Fruit fly (Drosophila melanogaster) whole organism, embryonic: ENCODE measurements around the gene CG7739.
A peak's percentile ranks its signal among the peaks of the same experiment; 100 is the strongest.

Experiments used
- Adf1 ChIP-seq: fragments of 200-800 bp; sonication (Bioruptor generic); IDR thresholded peaks from 2 replicates; pipeline ENCODE4 v1.3.6; 2022; ENCODE audit warnings: missing biosample characterization, missing genetic modification characterization
- Atf-2 ChIP-seq: fragments of 200-800 bp; sonication (Bioruptor generic); optimal IDR thresholded peaks from 2 replicates; lab custom pipeline; 2016; ENCODE audit warnings: missing biosample characterization, missing genetic modification characterization
- CG10366 ChIP-seq: fragments of 200-800 bp; sonication (Bioruptor generic); IDR thresholded peaks from 2 replicates; pipeline ENCODE4 v1.3.6; 2022; ENCODE audit warnings: missing biosample characterization, missing genetic modification characterization
- CG13287 ChIP-seq: fragments of 200-800 bp; sonication (Bioruptor generic); IDR thresholded peaks from 2 replicates; pipeline ENCODE4 v1.3.6; 2022; ENCODE audit warnings: missing biosample characterization, missing genetic modification characterization; ENCODE audit not compliant: partially characterized antibody
- CG13424 ChIP-seq: fragments of 200-800 bp; sonication (Bioruptor generic); optimal IDR thresholded peaks from 2 replicates; lab custom pipeline; 2019; ENCODE audit warnings: missing biosample characterization, mild to moderate bottlenecking, missing genetic modification characterization, moderate library complexity
- CG14014 ChIP-seq: fragments of 200-800 bp; sonication (Bioruptor generic); IDR thresholded peaks from 2 replicates; pipeline ENCODE4 v1.3.6; 2022; ENCODE audit warnings: missing biosample characterization, missing genetic modification characterization
- CG15601 ChIP-seq: fragments of 200-800 bp; sonication (Bioruptor generic); optimal IDR thresholded peaks from 3 replicates; lab custom pipeline; 2019; ENCODE audit warnings: missing biosample characterization, mild to moderate bottlenecking, missing genetic modification characterization, moderate library complexity
- CG1647 ChIP-seq: fragments of 200-800 bp; sonication (Bioruptor generic); optimal IDR thresholded peaks from 3 replicates; lab custom pipeline; 2016; ENCODE audit warnings: missing biosample characterization, missing genetic modification characterization
- CG16815 ChIP-seq: fragments of 200-800 bp; sonication (Bioruptor generic); optimal IDR thresholded peaks from 3 replicates; lab custom pipeline; 2017; ENCODE audit warnings: missing biosample characterization, mild to moderate bottlenecking, missing genetic modification characterization
- CG17186 ChIP-seq: fragments of 200-800 bp; sonication (Bioruptor generic); optimal IDR thresholded peaks from 3 replicates; lab custom pipeline; 2017; ENCODE audit warnings: missing biosample characterization, missing genetic modification reagents, missing genetic modification characterization
- CG2116 ChIP-seq: fragments of 200-800 bp; sonication (Bioruptor generic); optimal IDR thresholded peaks from 3 replicates; lab custom pipeline; 2018; ENCODE audit warnings: missing biosample characterization, mild to moderate bottlenecking, missing genetic modification characterization
- CG2120 ChIP-seq: fragments of 200-800 bp; sonication (Bioruptor generic); optimal IDR thresholded peaks from 3 replicates; lab custom pipeline; 2016; ENCODE audit warnings: missing biosample characterization, missing genetic modification characterization
- CG2199 ChIP-seq: fragments of 200-800 bp; sonication (Bioruptor generic); IDR thresholded peaks from 3 replicates; pipeline ENCODE4 v1.3.6; 2022; ENCODE audit warnings: missing biosample characterization, missing genetic modification characterization
- CG30020 ChIP-seq: fragments of 200-800 bp; optimal IDR thresholded peaks from 2 replicates; lab custom pipeline; 2019; ENCODE audit warnings: missing biosample characterization, mild to moderate bottlenecking, missing genetic modification characterization, moderate library complexity
- CG34224 ChIP-seq: fragments of 200-800 bp; sonication (Bioruptor generic); IDR thresholded peaks from 3 replicates; pipeline ENCODE4 v1.3.6; 2022; ENCODE audit warnings: missing biosample characterization, missing genetic modification characterization; ENCODE audit not compliant: partially characterized antibody
- CG3995 ChIP-seq: fragments of 200-800 bp; sonication (Bioruptor generic); optimal IDR thresholded peaks from 3 replicates; lab custom pipeline; 2016; ENCODE audit warnings: missing biosample characterization, missing genetic modification characterization
- CG4854 ChIP-seq: fragments of 200-800 bp; sonication (Bioruptor generic); optimal IDR thresholded peaks from 2 replicates; lab custom pipeline; 2016; ENCODE audit warnings: missing biosample characterization, missing genetic modification characterization, inconsistent platforms
- CG7372 ChIP-seq: fragments of 200-800 bp; sonication (Bioruptor generic); IDR thresholded peaks from 2 replicates; pipeline ENCODE4 v1.3.6; 2022; ENCODE audit warnings: missing biosample characterization, missing genetic modification characterization
- CG8290 ChIP-seq, 3 experiments: fragments of 200-800 bp; sonication (Bioruptor generic); optimal IDR thresholded peaks; 2 replicates each; lab custom pipeline; 2016 to 2019; ENCODE audit warnings: missing biosample characterization in 3 of 3, missing genetic modification characterization in 3 of 3, mild to moderate bottlenecking in 2 of 3, moderate library complexity in 1 of 3
- Chrac-16 ChIP-seq: fragments of 200-800 bp; sonication (Bioruptor generic); optimal IDR thresholded peaks from 3 replicates; lab custom pipeline; 2016; ENCODE audit warnings: missing biosample characterization, missing genetic modification characterization
- Dll ChIP-seq: fragments of 200-800 bp; sonication (Bioruptor generic); IDR thresholded peaks from 4 replicates; pipeline ENCODE4 v1.3.6; 2022; ENCODE audit warnings: missing biosample characterization, missing genetic modification characterization; ENCODE audit not compliant: partially characterized antibody
- Doc3 ChIP-seq: fragments of 200-800 bp; sonication (Bioruptor generic); IDR thresholded peaks from 3 replicates; pipeline ENCODE4 v1.3.6; 2022; ENCODE audit warnings: missing biosample characterization, missing genetic modification characterization; ENCODE audit not compliant: partially characterized antibody
- Eip74EF ChIP-seq, 2 experiments: fragments of 200-800 bp in 1 of 2; fragments of >200 bp in 1 of 2; sonication (Bioruptor generic) in 1 of 2; optimal IDR thresholded peaks; 2 replicates each; lab custom pipeline; 2017 to 2019; ENCODE audit warnings: missing biosample characterization in 2 of 2, missing genetic modification characterization in 2 of 2, mild to moderate bottlenecking in 1 of 2, moderate library complexity in 1 of 2
- HLHmδ ChIP-seq: fragments of 200-800 bp; sonication (Bioruptor generic); optimal IDR thresholded peaks from 2 replicates; lab custom pipeline; 2018; ENCODE audit warnings: missing biosample characterization, mild to moderate bottlenecking, missing genetic modification characterization, moderate library complexity
- HmgZ ChIP-seq: fragments of 200-800 bp; sonication (Bioruptor generic); optimal IDR thresholded peaks from 2 replicates; lab custom pipeline; 2018; ENCODE audit warnings: missing biosample characterization, mild to moderate bottlenecking, missing genetic modification characterization
- Hsf ChIP-seq: fragments of 200-800 bp; sonication (Bioruptor generic); optimal IDR thresholded peaks from 3 replicates; lab custom pipeline; 2016; ENCODE audit warnings: missing biosample characterization, missing genetic modification characterization
- Lhr ChIP-seq: fragments of 200-800 bp; sonication (Bioruptor generic); optimal IDR thresholded peaks from 3 replicates; lab custom pipeline; 2017; ENCODE audit warnings: mild to moderate bottlenecking, missing biosample characterization, missing genetic modification reagents, missing genetic modification characterization
- MBD-R2 ChIP-seq: fragments of 200-800 bp; sonication (Bioruptor generic); IDR thresholded peaks from 2 replicates; pipeline ENCODE4 v1.3.6; 2022; ENCODE audit warnings: missing biosample characterization, missing genetic modification characterization
- Med ChIP-seq: fragments of 200-800 bp; sonication (Bioruptor generic); peaks from one replicate; lab custom pipeline; 2016; ENCODE audit warnings: missing biosample characterization, missing genetic modification characterization, mild to moderate bottlenecking, inconsistent platforms, moderate library complexity
- Rfx ChIP-seq: fragments of 200-800 bp; sonication (Bioruptor generic); IDR thresholded peaks from 2 replicates; pipeline ENCODE4 v1.3.6; 2022; ENCODE audit warnings: missing biosample characterization, missing genetic modification characterization
- Sry-δ ChIP-seq: fragments of 200-800 bp; sonication (Bioruptor generic); optimal IDR thresholded peaks from 2 replicates; lab custom pipeline; 2016; ENCODE audit warnings: missing biosample characterization, missing genetic modification characterization
- Trl ChIP-seq, 3 experiments: fragments of >200 bp in 2 of 3; fragments of 200-800 bp in 1 of 3; sonication (Bioruptor generic) in 1 of 3; optimal IDR thresholded peaks; 2 replicates in 1 of 3; 3 replicates in 2 of 3; lab custom pipeline; 2016 to 2017; ENCODE audit warnings: missing biosample characterization in 1 of 3, missing genetic modification characterization in 1 of 3
- YL-1 ChIP-seq: fragments of 200-800 bp; sonication (Bioruptor generic); optimal IDR thresholded peaks from 3 replicates; lab custom pipeline; 2017; ENCODE audit warnings: missing biosample characterization, mild to moderate bottlenecking, missing genetic modification characterization
- abd-A ChIP-seq: fragments of 200-800 bp; sonication (Bioruptor generic); optimal IDR thresholded peaks from 3 replicates; lab custom pipeline; 2019; ENCODE audit warnings: missing biosample characterization, mild to moderate bottlenecking, missing genetic modification characterization, moderate library complexity
- al ChIP-seq: fragments of 200-800 bp; sonication (Bioruptor generic); IDR thresholded peaks from 2 replicates; pipeline ENCODE4 v1.3.6; 2022; ENCODE audit warnings: missing biosample characterization, missing genetic modification characterization
- cas ChIP-seq: fragments of 200-800 bp; sonication (Bioruptor generic); IDR thresholded peaks from 2 replicates; pipeline ENCODE4 v1.3.6; 2022; ENCODE audit warnings: missing biosample characterization, missing genetic modification characterization
- crp ChIP-seq, 2 experiments: fragments of 200-800 bp; sonication (Bioruptor generic); optimal IDR thresholded peaks; 2 replicates in 1 of 2; 3 replicates in 1 of 2; lab custom pipeline; 2017; ENCODE audit warnings: missing biosample characterization in 2 of 2, missing genetic modification characterization in 2 of 2, mild to moderate bottlenecking in 1 of 2, moderate library complexity in 1 of 2
- fru ChIP-seq: fragments of >200 bp; optimal IDR thresholded peaks from 2 replicates; lab custom pipeline; 2017
- jumu ChIP-seq: fragments of 200-800 bp; sonication (Bioruptor generic); optimal IDR thresholded peaks from 3 replicates; lab custom pipeline; 2016; ENCODE audit warnings: missing biosample characterization, missing genetic modification characterization
- lola ChIP-seq, 3 experiments: fragments of >200 bp in 2 of 3; fragments of 200-800 bp in 1 of 3; sonication (Bioruptor generic) in 1 of 3; optimal IDR thresholded peaks; 2 replicates each; lab custom pipeline; 2017 to 2019; ENCODE audit warnings: missing biosample characterization in 3 of 3, missing genetic modification characterization in 3 of 3, mild to moderate bottlenecking in 1 of 3, moderate library complexity in 1 of 3
- mirr ChIP-seq: fragments of 200-800 bp; sonication (Bioruptor generic); optimal IDR thresholded peaks from 3 replicates; lab custom pipeline; 2018; ENCODE audit warnings: missing biosample characterization, mild to moderate bottlenecking, missing genetic modification characterization
- nau ChIP-seq: fragments of 200-800 bp; sonication (Bioruptor generic); optimal IDR thresholded peaks from 3 replicates; lab custom pipeline; 2017; ENCODE audit warnings: missing biosample characterization, mild to moderate bottlenecking, missing genetic modification characterization, missing genetic modification reagents
- ranshi ChIP-seq: fragments of 200-800 bp; sonication (Bioruptor generic); IDR thresholded peaks from 2 replicates; pipeline ENCODE4 v1.3.6; 2022; ENCODE audit warnings: missing biosample characterization, missing genetic modification characterization
- repo ChIP-seq: fragments of 200-800 bp; sonication (Bioruptor generic); optimal IDR thresholded peaks from 2 replicates; lab custom pipeline; 2016; ENCODE audit warnings: missing biosample characterization, missing genetic modification characterization
- shn ChIP-seq: fragments of 200-800 bp; sonication (Bioruptor generic); optimal IDR thresholded peaks from 3 replicates; lab custom pipeline; 2016; ENCODE audit warnings: missing biosample characterization, missing genetic modification characterization
- slp2 ChIP-seq: fragments of 200-800 bp; sonication (Bioruptor generic); optimal IDR thresholded peaks from 2 replicates; lab custom pipeline; 2016; ENCODE audit warnings: missing biosample characterization, missing genetic modification characterization
- tio ChIP-seq: fragments of 200-800 bp; sonication (Bioruptor generic); optimal IDR thresholded peaks from 2 replicates; lab custom pipeline; 2017; ENCODE audit warnings: missing biosample characterization, missing genetic modification characterization, inconsistent platforms
- unc-4 ChIP-seq: fragments of 200-800 bp; sonication (Bioruptor generic); IDR thresholded peaks from 2 replicates; pipeline ENCODE4 v1.3.6; 2022; ENCODE audit warnings: missing biosample characterization, missing genetic modification characterization; ENCODE audit not compliant: partially characterized antibody
- z ChIP-seq: fragments of 200-800 bp; sonication (Bioruptor generic); IDR thresholded peaks from 3 replicates; pipeline ENCODE4 v1.3.6; 2022; ENCODE audit warnings: missing biosample characterization, missing genetic modification characterization

The CG7739 gene

dm6 chr3L:15516440-15516839, 46.4 kb downstream of the CG7739 start:
- TF ChIP-seq Lhr (GFP tag; lab: Kevin White, UChicago) (no peak), al (no peak), cas (GFP tag; lab: Robert Waterston, UW) (no peak), fru (lab: Kevin White, UChicago) (no peak), CG1647 (GFP tag; lab: Kevin White, UChicago) (no peak), ranshi (GFP tag; lab: Robert Waterston, UW) (no peak), abd-A (tag; lab: Kevin White, UChicago) (no peak), shn (no peak), HmgZ (tag; lab: Kevin White, UChicago) (peak; percentile 7), CG4854 (GFP tag; lab: Kevin White, UChicago) (no peak), unc-4 (GFP tag; lab: Robert Waterston, UW) (0 out of 2 replicates have a peak, but pooled peaks have one; percentile 36), tio (GFP tag; lab: Kevin White, UChicago) (no peak), repo (no peak), CG13287 (GFP tag; lab: Robert Waterston, UW) (peak; percentile 36; the same call in 1 of the 2 replicates), CG10366 (GFP tag; lab: Robert Waterston, UW) (no peak), Doc3 (GFP tag; lab: Robert Waterston, UW) (0 out of 3 replicates have a peak, but pooled peaks have one; percentile 36), CG8290 (GFP tag; optimal IDR thresholded peaks at IDR 0.05; lab: Kevin White, UChicago) (no peak), CG8290 (tag; optimal IDR thresholded peaks at IDR 0.05; lab: Kevin White, UChicago) (peak in 1 of 2 experiments; percentile 10), CG16815 (GFP tag; lab: Kevin White, UChicago) (no peak), CG2199 (GFP tag; lab: Robert Waterston, UW) (peak; percentile 14; the same call in 1 of the 3 replicates), lola (GFP tag; optimal IDR thresholded peaks at IDR 0.05; lab: Kevin White, UChicago) (peak in 1 of 3 experiments; percentile 57), CG13424 (no peak), Dll (peak; percentile 50; the same call in 1 of the 4 replicates), CG2120 (GFP tag; lab: Kevin White, UChicago) (no peak), Sry-δ (GFP tag; lab: Kevin White, UChicago) (peak; percentile 38), slp2 (no peak), CG15601 (tag; lab: Kevin White, UChicago) (no peak), Med (peak; percentile 54), Rfx (GFP tag; lab: Robert Waterston, UW) (0 out of 2 replicates have a peak, but pooled peaks have one; percentile 25), CG30020 (tag; lab: Kevin White, UChicago) (no peak), CG34224 (GFP tag; lab: Robert Waterston, UW) (peak; percentile 43; the same call in 2 of the 3 replicates), CG14014 (peak; percentile 27; the same call in 1 of the 2 replicates), Eip74EF (GFP tag; optimal IDR thresholded peaks at IDR 0.05; lab: Kevin White, UChicago) (no peak), Hsf (no peak), mirr (no peak), Trl (optimal IDR thresholded peaks at IDR 0.05; lab: Kevin White, UChicago) (no peak), Trl (GFP tag; optimal IDR thresholded peaks at IDR 0.05; lab: Kevin White, UChicago) (no peak), Adf1 (GFP tag; lab: Robert Waterston, UW) (no peak), CG2116 (GFP tag; lab: Kevin White, UChicago) (peak; percentile 55), CG3995 (peak; percentile 30), nau (GFP tag; lab: Kevin White, UChicago) (no peak), HLHmδ (no peak), Atf-2 (GFP tag; lab: Kevin White, UChicago) (no peak), jumu (no peak), CG17186 (GFP tag; lab: Kevin White, UChicago) (no peak), MBD-R2 (GFP tag; lab: Robert Waterston, UW) (peak; percentile 34; the same call in 1 of the 2 replicates), Chrac-16 (GFP tag; lab: Kevin White, UChicago) (no peak), crp (GFP tag; optimal IDR thresholded peaks at IDR 0.05; lab: Kevin White, UChicago) (no peak), CG7372 (GFP tag; lab: Robert Waterston, UW) (no peak), YL-1 (GFP tag; lab: Kevin White, UChicago) (no peak), z (GFP tag; lab: Robert Waterston, UW) (no peak)
